Worm (Caenorhabditis elegans) whole organism, young adult: ENCODE data around the gene C17H11.5.

Experiments used
- B0035.1 ChIP-seq: sonication (generic microtip); optimal IDR thresholded peaks from 2 replicates; lab custom pipeline; 2016; ENCODE audit warnings: missing genetic modification characterization, mild to moderate bottlenecking, missing compliant biosample characterization, missing genotype, missing genetic modification reagents
- F37B4.10 ChIP-seq: fragments of 200-800 bp; sonication (Bioruptor generic); IDR thresholded peaks from 2 replicates; pipeline ENCODE4 v1.3.6; 2022; ENCODE audit warnings: missing genetic modification characterization, missing compliant biosample characterization
- F52B5.7 ChIP-seq: sonication (generic microtip); optimal IDR thresholded peaks from 2 replicates; lab custom pipeline; 2016; ENCODE audit warnings: mild to moderate bottlenecking, missing genetic modification characterization, missing compliant biosample characterization
- F57A8.1 ChIP-seq: fragments of 200-800 bp; sonication (Bioruptor generic); optimal IDR thresholded peaks from 2 replicates; lab custom pipeline; 2018; ENCODE audit warnings: mild to moderate bottlenecking, missing genetic modification characterization, moderate library complexity, missing compliant biosample characterization
- Y53F4B.3 ChIP-seq: fragments of 200-800 bp; sonication (Bioruptor generic); IDR thresholded peaks from 2 replicates; pipeline ENCODE4 v1.3.6; 2022; ENCODE audit warnings: missing genetic modification reagents, missing genetic modification characterization, missing compliant biosample characterization
- Y95B8A.8 ChIP-seq: fragments of 200-800 bp; sonication (Bioruptor generic); IDR thresholded peaks from 2 replicates; pipeline ENCODE4 v1.3.6; 2022; ENCODE audit warnings: missing genetic modification reagents, missing genetic modification characterization, missing compliant biosample characterization
- aptf-2 ChIP-seq: fragments of 200-800 bp; sonication (Bioruptor generic); conservative IDR thresholded peaks from 2 replicates; pipeline ENCODE4 v1.3.6; 2022; ENCODE audit warnings: missing genetic modification reagents, missing genetic modification characterization, missing compliant biosample characterization
- cebp-1 ChIP-seq, 2 experiments: fragments of 200-800 bp in 1 of 2; sonication (Bioruptor generic) in 1 of 2; sonication (generic microtip) in 1 of 2; IDR thresholded peaks in 1 of 2; optimal IDR thresholded peaks in 1 of 2; 2 replicates each; pipeline versions ENCODE4 v1.3.6 to Lab custom; 2017 to 2022; ENCODE audit warnings: missing compliant biosample characterization in 2 of 2, missing genetic modification characterization in 2 of 2, mild to moderate bottlenecking in 1 of 2, missing genetic modification reagents in 1 of 2, moderate library complexity in 1 of 2
- ceh-100 ChIP-seq: fragments of 200-800 bp; sonication (Bioruptor generic); IDR thresholded peaks from 2 replicates; pipeline ENCODE4 v1.3.6; 2022; ENCODE audit warnings: missing genetic modification reagents, missing genetic modification characterization, missing compliant biosample characterization
- ceh-58 ChIP-seq: fragments of 200-800 bp; sonication (Bioruptor generic); IDR thresholded peaks from 2 replicates; pipeline ENCODE4 v1.3.6; 2022; ENCODE audit warnings: missing genetic modification characterization, missing compliant biosample characterization
- chd-7 ChIP-seq: sonication (generic microtip); optimal IDR thresholded peaks from 2 replicates; lab custom pipeline; 2016; ENCODE audit warnings: mild to moderate bottlenecking, missing genetic modification characterization, moderate library complexity, missing compliant biosample characterization
- dox-1 ChIP-seq: fragments of 200-800 bp; sonication (Bioruptor generic); IDR thresholded peaks from 2 replicates; pipeline ENCODE4 v1.3.6; 2022; ENCODE audit warnings: missing genetic modification reagents, missing genetic modification characterization, missing compliant biosample characterization
- dpff-1 ChIP-seq: sonication (generic microtip); optimal IDR thresholded peaks from 2 replicates; lab custom pipeline; 2017; ENCODE audit warnings: mild to moderate bottlenecking, missing genetic modification characterization, missing compliant biosample characterization
- ekl-4 ChIP-seq: fragments of 200-800 bp; sonication (Bioruptor generic); IDR thresholded peaks from 2 replicates; pipeline ENCODE4 v1.3.6; 2022; ENCODE audit warnings: missing genetic modification reagents, missing genetic modification characterization, missing compliant biosample characterization
- ets-4 ChIP-seq: fragments of 200-800 bp; sonication (Bioruptor generic); optimal IDR thresholded peaks from 2 replicates; lab custom pipeline; 2018; ENCODE audit warnings: mild to moderate bottlenecking, missing genetic modification characterization, missing compliant biosample characterization
- him-1 ChIP-seq: sonication (generic microtip); optimal IDR thresholded peaks from 2 replicates; lab custom pipeline; 2016; ENCODE audit warnings: missing genotype, missing genetic modification reagents, missing genetic modification characterization, missing compliant biosample characterization
- hlh-12 ChIP-seq: sonication (generic microtip); optimal IDR thresholded peaks from 2 replicates; lab custom pipeline; 2016; ENCODE audit warnings: missing genetic modification characterization, missing compliant biosample characterization
- hsf-1 ChIP-seq: fragments of 200-800 bp; sonication (Bioruptor generic); IDR thresholded peaks from 2 replicates; pipeline ENCODE4 v1.3.6; 2022; ENCODE audit warnings: missing genetic modification reagents, missing genetic modification characterization, missing compliant biosample characterization
- lin-40 ChIP-seq: sonication (generic microtip); optimal IDR thresholded peaks from 2 replicates; lab custom pipeline; 2016; ENCODE audit warnings: missing genetic modification characterization, mild to moderate bottlenecking, missing compliant biosample characterization, missing genotype, missing genetic modification reagents
- lir-1 ChIP-seq: fragments of 200-800 bp; sonication (Bioruptor generic); conservative IDR thresholded peaks from 2 replicates; pipeline ENCODE4 v1.3.6; 2022; ENCODE audit warnings: missing genetic modification reagents, missing genetic modification characterization, missing compliant biosample characterization
- madf-10 ChIP-seq: sonication (generic microtip); optimal IDR thresholded peaks from 2 replicates; lab custom pipeline; 2016; ENCODE audit warnings: mild to moderate bottlenecking, missing genetic modification characterization, missing compliant biosample characterization
- madf-3 ChIP-seq: fragments of 200-800 bp; sonication (Bioruptor generic); IDR thresholded peaks from 2 replicates; pipeline ENCODE4 v1.3.6; 2022; ENCODE audit warnings: missing genetic modification reagents, missing genetic modification characterization, missing compliant biosample characterization
- mcd-1 ChIP-seq: fragments of 200-800 bp; sonication (Bioruptor generic); IDR thresholded peaks from 2 replicates; pipeline ENCODE4 v1.3.6; 2022; ENCODE audit warnings: missing genetic modification reagents, missing genetic modification characterization, missing compliant biosample characterization
- nfyb-1 ChIP-seq: fragments of 200-800 bp; sonication (Bioruptor generic); IDR thresholded peaks from 2 replicates; pipeline ENCODE4 v1.3.6; 2022; ENCODE audit warnings: missing genetic modification reagents, missing genetic modification characterization, missing compliant biosample characterization
- nhr-80 ChIP-seq: sonication (generic microtip); optimal IDR thresholded peaks from 2 replicates; lab custom pipeline; 2016; ENCODE audit warnings: missing genetic modification characterization, missing compliant biosample characterization
- pbrm-1 ChIP-seq: fragments of 200-800 bp; sonication (Bioruptor generic); IDR thresholded peaks from 2 replicates; pipeline ENCODE4 v1.3.6; 2022; ENCODE audit warnings: missing genetic modification reagents, missing genetic modification characterization, missing compliant biosample characterization
- rec-8 ChIP-seq, 2 experiments: sonication (generic microtip); optimal IDR thresholded peaks; 2 replicates each; lab custom pipeline; 2016; ENCODE audit warnings: mild to moderate bottlenecking in 2 of 2, missing genetic modification characterization in 2 of 2, missing genetic modification reagents in 2 of 2, missing genotype in 2 of 2, missing biosample characterization in 1 of 2, missing compliant biosample characterization in 1 of 2, moderate library complexity in 1 of 2
- rpc-1 ChIP-seq, 2 experiments: fragments of 150-350 bp in 1 of 2; sonication (generic microtip) in 1 of 2; optimal IDR thresholded peaks; 2 replicates each; lab custom pipeline; 2014 to 2018; ENCODE audit warnings: missing biosample characterization in 1 of 2, missing genetic modification characterization in 1 of 2, missing genetic modification reagents in 1 of 2, missing genotype in 1 of 2
- snpc-4 ChIP-seq, 5 experiments: fragments of 150-350 bp in 1 of 5; sonication (generic microtip) in 4 of 5; optimal IDR thresholded peaks; 2 replicates each; lab custom pipeline; 2014 to 2018; ENCODE audit warnings: missing genetic modification characterization in 5 of 5, missing biosample characterization in 3 of 5, antibody characterized with exemption in 2 of 5, mild to moderate bottlenecking in 2 of 5, missing compliant biosample characterization in 2 of 5, missing genotype in 2 of 5, moderate library complexity in 2 of 5, missing genetic modification reagents in 1 of 5
- tbp1 ChIP-seq: fragments of 200-800 bp; sonication (Bioruptor generic); optimal IDR thresholded peaks from 2 replicates; lab custom pipeline; 2018; ENCODE audit warnings: mild to moderate bottlenecking, missing genetic modification characterization, missing compliant biosample characterization
- tbx-9 ChIP-seq: sonication (generic microtip); optimal IDR thresholded peaks from 2 replicates; lab custom pipeline; 2016; ENCODE audit warnings: borderline replicate concordance, missing genetic modification characterization, inconsistent platforms, missing compliant biosample characterization
- ztf-3 ChIP-seq: fragments of 200-800 bp; sonication (Bioruptor generic); optimal IDR thresholded peaks from 2 replicates; lab custom pipeline; 2018; ENCODE audit warnings: mild to moderate bottlenecking, missing genetic modification characterization, missing compliant biosample characterization

Gene C17H11.5

DNA sequence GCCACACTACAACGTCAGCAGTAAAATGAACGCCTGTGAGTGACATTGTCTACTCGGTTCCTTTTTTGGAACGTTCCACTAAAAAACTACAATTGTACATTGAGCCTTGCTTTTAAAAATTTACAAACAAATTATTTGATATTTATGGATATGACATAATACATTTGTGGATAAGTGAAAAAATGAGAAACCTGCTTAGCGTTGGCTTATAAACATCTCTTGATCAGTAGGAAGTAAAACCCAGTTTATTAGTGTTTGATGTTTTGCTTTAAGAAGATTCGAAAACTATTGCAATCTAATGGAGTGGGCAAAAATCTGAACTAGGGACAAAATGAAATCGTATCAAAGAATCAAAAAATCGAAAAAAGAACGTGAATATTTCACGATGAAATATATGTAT is 32.0 kb upstream of the C17H11.5 start:
- TF ChIP-seq F52B5.7 (tag; lab: Kevin White, UChicago) (no peak), nfyb-1 (no peak), madf-3 (GFP tag; lab: Robert Waterston, UW) (no peak), hlh-12 (no peak), ceh-100 (GFP tag; lab: Robert Waterston, UW) (no peak), B0035.1 (tag; lab: Kevin White, UChicago) (no peak), pbrm-1 (GFP tag; lab: Robert Waterston, UW) (no peak), Y95B8A.8 (GFP tag; lab: Robert Waterston, UW) (no peak), ekl-4 (GFP tag; lab: Robert Waterston, UW) (no peak), chd-7 (tag; lab: Kevin White, UChicago) (no peak), lir-1 (GFP tag; lab: Robert Waterston, UW) (no peak), ets-4 (GFP tag; lab: Kevin White, UChicago) (no peak), dpff-1 (tag; lab: Kevin White, UChicago) (no peak), rpc-1 (optimal IDR thresholded peaks at IDR 0.05; lab: Kevin White, UChicago) (no peak), rpc-1 (tag; optimal IDR thresholded peaks at IDR 0.05; lab: Kevin White, UChicago) (no peak), rec-8 (tag; optimal IDR thresholded peaks at IDR 0.05; lab: Kevin White, UChicago) (no peak), tbx-9 (tag; lab: Kevin White, UChicago) (no peak), Y53F4B.3 (GFP tag; lab: Robert Waterston, UW) (no peak)

DNA sequence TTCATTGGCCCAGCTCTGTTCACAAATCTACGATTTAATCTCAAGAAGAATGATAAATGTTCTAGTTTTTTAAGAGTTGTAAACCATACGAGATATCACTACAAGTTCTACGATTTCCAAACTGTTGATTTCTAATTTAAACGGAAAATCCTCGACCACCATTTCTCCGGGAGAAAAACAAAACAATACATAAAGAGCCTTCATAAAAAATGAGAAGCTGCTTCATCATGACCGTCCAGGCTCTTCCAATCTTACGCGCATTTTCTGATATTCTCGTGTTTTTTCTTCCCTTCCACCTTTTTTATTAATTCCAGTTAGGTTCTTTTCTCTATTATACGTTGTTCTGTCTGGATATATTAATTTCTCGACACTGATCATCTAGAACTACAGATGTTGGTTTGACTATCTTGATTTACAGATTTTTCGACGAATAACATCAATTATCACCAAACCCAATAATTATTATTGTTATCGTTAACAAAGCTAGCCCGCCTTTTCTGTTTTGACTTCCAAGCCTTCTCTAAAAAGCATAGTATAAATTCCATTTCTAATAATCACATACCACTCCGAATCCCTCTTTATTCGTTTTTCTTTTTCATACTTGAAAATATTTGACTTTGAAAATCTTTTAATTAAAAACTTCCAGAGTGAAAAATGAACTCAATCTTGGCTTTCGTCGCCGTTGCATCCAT is 29.6 kb upstream of the C17H11.5 start, which contains the start of gene C47D2.1:
Gene C47D2.1, plus strand, starts transcription at position 642 of the 692 bp plus-strand sequence.
- TF ChIP-seq nhr-80 (tag; lab: Kevin White, UChicago), result no peak
- TF ChIP-seq snpc-4 (GFP tag; optimal IDR thresholded peaks at IDR 0.05; lab: Kevin White, UChicago), result no peak
- no peak for TF ChIP-seq snpc-4 (tag; optimal IDR thresholded peaks at IDR 0.05; lab: Kevin White, UChicago)
- no peak for TF ChIP-seq mcd-1 (GFP tag; lab: Robert Waterston, UW)
- TF ChIP-seq him-1 (tag; lab: Kevin White, UChicago), result no peak
- no peak for TF ChIP-seq F37B4.10 (GFP tag; lab: Robert Waterston, UW)
- no peak for TF ChIP-seq F57A8.1
- TF ChIP-seq ceh-58 (GFP tag; lab: Robert Waterston, UW), result no peak

DNA sequence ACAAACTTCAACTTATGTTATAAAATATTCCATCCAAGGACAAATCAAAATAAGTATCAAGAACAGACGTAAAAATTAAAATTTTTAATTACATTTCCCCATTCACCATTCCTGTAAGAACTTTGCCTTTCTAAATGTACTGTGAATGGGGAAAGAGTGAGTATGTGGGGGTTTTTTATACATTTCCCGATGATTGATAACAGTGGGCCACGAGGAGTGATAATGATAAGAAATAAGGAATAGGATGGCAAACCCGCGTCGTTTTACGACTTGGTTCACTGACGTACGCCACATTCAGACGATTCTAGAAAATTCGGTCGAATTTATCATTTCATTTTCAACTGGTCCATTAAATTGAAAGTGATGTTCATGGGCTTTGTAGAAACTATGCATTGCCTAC is 26.1 kb upstream of the C17H11.5 start, which contains the start of gene cdd-1:
Gene cdd-1, minus strand, starts transcription at position 151 of the 400 bp plus-strand sequence.
- peak; percentile 73 for TF ChIP-seq nhr-80 (tag; lab: Kevin White, UChicago)
- peak; percentile 50 for TF ChIP-seq lin-40 (tag; lab: Kevin White, UChicago)
- no peak for TF ChIP-seq F37B4.10 (GFP tag; lab: Robert Waterston, UW)
- no peak for TF ChIP-seq ztf-3 (GFP tag; lab: Kevin White, UChicago)
- peak; percentile 71; the same call in 1 of the 2 replicates for TF ChIP-seq hsf-1
- TF ChIP-seq cebp-1 (GFP tag; IDR thresholded peaks at IDR 0.05; lab: Robert Waterston, UW), result no peak
- TF ChIP-seq cebp-1 (tag; optimal IDR thresholded peaks at IDR 0.05; lab: Kevin White, UChicago), result no peak
- peak; percentile 26 for TF ChIP-seq tbp1
- TF ChIP-seq madf-10, result peak; percentile 0
- TF ChIP-seq dox-1 (GFP tag; lab: Robert Waterston, UW), result no peak
- TF ChIP-seq aptf-2 (GFP tag; lab: Robert Waterston, UW), result no peak
